Worm (Caenorhabditis elegans): ENCODE measurements around the gene AC3.5.

Gene AC3.5

ce11 chrV:10379761-10380160, 8.6 kb upstream of the AC3.5 start:
- TF ChIP-seq jun-1 (tag; optimal IDR thresholded peaks at IDR 0.05) = no peak
- no peak for TF ChIP-seq pax-3 (tag; optimal IDR thresholded peaks at IDR 0.05)
- no peak for TF ChIP-seq nhr-28 (tag; optimal IDR thresholded peaks at IDR 0.05)
- no peak for TF ChIP-seq ztf-11 (tag; optimal IDR thresholded peaks at IDR 0.05)
- no peak for TF ChIP-seq dpl-1 (GFP tag; optimal IDR thresholded peaks at IDR 0.05)
- TF ChIP-seq nhr-84 (tag; optimal IDR thresholded peaks at IDR 0.05) = no peak
- TF ChIP-seq lin-15B (tag; optimal IDR thresholded peaks at IDR 0.05) = no peak
- TF ChIP-seq unc-86 (tag; optimal IDR thresholded peaks at IDR 0.05) = no peak
- TF ChIP-seq fkh-4 (tag; optimal IDR thresholded peaks at IDR 0.05; ENCODE audit: borderline replicate concordance) = no peak
- TF ChIP-seq hlh-4 (tag; optimal IDR thresholded peaks at IDR 0.05) = no peak
- TF ChIP-seq unc-62 (GFP tag; optimal IDR thresholded peaks at IDR 0.05) = no peak
- TF ChIP-seq snu-23 (GFP tag; optimal IDR thresholded peaks at IDR 0.05) = no peak
- TF ChIP-seq ceh-82 (tag; optimal IDR thresholded peaks at IDR 0.05) = no peak

ce11 chrV:10381726-10382125, 6.6 kb upstream of the AC3.5 start, which contains the start of gene abu-1:
Gene abu-1 (minus strand): TSS chrV:10381826.
- no peak for TF ChIP-seq lin-39 (tag; optimal IDR thresholded peaks at IDR 0.05)
- no peak for TF ChIP-seq swsn-7 (tag; optimal IDR thresholded peaks at IDR 0.05)
- no peak for TF ChIP-seq hlh-17 (GFP tag; optimal IDR thresholded peaks at IDR 0.05; ENCODE audit: borderline replicate concordance)
- no peak for TF ChIP-seq Y116A8C.19 (tag; optimal IDR thresholded peaks at IDR 0.05; ENCODE audit: borderline replicate concordance)
- no peak for TF ChIP-seq lin-14 (GFP tag; optimal IDR thresholded peaks at IDR 0.05)
- TF ChIP-seq nhr-237 (tag; optimal IDR thresholded peaks at IDR 0.05) = no peak
- TF ChIP-seq nhr-47 (tag; optimal IDR thresholded peaks at IDR 0.05) = no peak

- TF ChIP-seq lin-39 (tag; optimal IDR thresholded peaks at IDR 0.05) = no peak
- no peak for TF ChIP-seq ceh-90 (tag; optimal IDR thresholded peaks at IDR 0.05)
- no peak for TF ChIP-seq lin-15B (tag; optimal IDR thresholded peaks at IDR 0.05)
- TF ChIP-seq hlh-4 (tag; optimal IDR thresholded peaks at IDR 0.05) = no peak
- TF ChIP-seq F16B12.6 (tag; optimal IDR thresholded peaks at IDR 0.05) = no peak
- TF ChIP-seq unc-98 (GFP tag; IDR thresholded peaks at IDR 0.05) = no peak
- TF ChIP-seq alr-1 (tag; optimal IDR thresholded peaks at IDR 0.05; ENCODE audit: borderline replicate concordance) = no peak
- no peak for TF ChIP-seq irx-1 (tag; optimal IDR thresholded peaks at IDR 0.05)
- TF ChIP-seq rnt-1 (tag; optimal IDR thresholded peaks at IDR 0.05) = no peak
- TF ChIP-seq lsy-2 (tag; optimal IDR thresholded peaks at IDR 0.05) = no peak
- TF ChIP-seq lin-14 (GFP tag; optimal IDR thresholded peaks at IDR 0.05) = no peak
- no peak for TF ChIP-seq ztf-11 (tag; optimal IDR thresholded peaks at IDR 0.05)
- no peak for TF ChIP-seq skn-1 (tag; optimal IDR thresholded peaks at IDR 0.05)
- no peak for TF ChIP-seq unc-86 (tag; optimal IDR thresholded peaks at IDR 0.05)
These were observed 6.2 kb upstream of the AC3.5 start, which contains the start of gene pqn-2 for ce11 chrV:10382142-10382541. Gene pqn-2 (plus strand): TSS chrV:10382442.

- TF ChIP-seq snu-23 (GFP tag; optimal IDR thresholded peaks at IDR 0.05) = no peak
- no peak for TF ChIP-seq unc-98 (GFP tag; IDR thresholded peaks at IDR 0.05)
- TF ChIP-seq lin-15B (tag; optimal IDR thresholded peaks at IDR 0.05) = no peak
- no peak for TF ChIP-seq dpl-1 (GFP tag; optimal IDR thresholded peaks at IDR 0.05)
- TF ChIP-seq aly-2 (tag; optimal IDR thresholded peaks at IDR 0.05) = no peak
- no peak for TF ChIP-seq snpc-4 (tag; optimal IDR thresholded peaks at IDR 0.05)
- no peak for TF ChIP-seq grh-1 (GFP tag; IDR thresholded peaks at IDR 0.05)
- no peak for TF ChIP-seq irx-1 (tag; optimal IDR thresholded peaks at IDR 0.05)
- no peak for TF ChIP-seq fkh-8 (tag; optimal IDR thresholded peaks at IDR 0.05)
These were observed 4.4 kb upstream of the AC3.5 start, which contains the start of gene spe-10 for ce11 chrV:10383950-10384349. Gene spe-10 (plus strand): TSS chrV:10384250.

ce11 chrV:10387412-10387811, 915 bp upstream of the AC3.5 start:
- no peak for TF ChIP-seq pax-3 (tag; optimal IDR thresholded peaks at IDR 0.05)
- no peak for TF ChIP-seq ceh-88 (GFP tag; IDR thresholded peaks at IDR 0.05)
- peak in 1 of 2 experiments; percentile 5 for TF ChIP-seq lsy-2 (tag; optimal IDR thresholded peaks at IDR 0.05)
- peak; percentile 57 for TF ChIP-seq lin-14 (GFP tag; optimal IDR thresholded peaks at IDR 0.05)
- TF ChIP-seq pqm-1 (tag; optimal IDR thresholded peaks at IDR 0.05) = no peak
- TF ChIP-seq aha-1 (tag; optimal IDR thresholded peaks at IDR 0.05) = no peak
- peak; percentile 47 to 85 (median 66) for TF ChIP-seq elt-3 (tag; optimal IDR thresholded peaks at IDR 0.05)
- TF ChIP-seq blmp-1 (tag; optimal IDR thresholded peaks at IDR 0.05) = peak; percentile 29
- TF ChIP-seq nhr-20 (tag; optimal IDR thresholded peaks at IDR 0.05) = peak; percentile 35
- no peak for TF ChIP-seq unc-30 (tag; optimal IDR thresholded peaks at IDR 0.05)
- TF ChIP-seq nhr-77 (tag; optimal IDR thresholded peaks at IDR 0.05) = no peak
- no peak for TF ChIP-seq mab-9 (GFP tag; IDR thresholded peaks at IDR 0.05)
- peak; percentile 32; the same call in 1 of the 2 replicates for TF ChIP-seq grh-1 (GFP tag; IDR thresholded peaks at IDR 0.05)
- no peak for TF ChIP-seq isw-1 (GFP tag; IDR thresholded peaks at IDR 0.05)
- TF ChIP-seq nhr-85 (tag) = peak; percentile 86

Data from whole organism, L1 larva.